Worm (Caenorhabditis elegans): ENCODE data around the gene abu-2.

Gene abu-2

DNA sequence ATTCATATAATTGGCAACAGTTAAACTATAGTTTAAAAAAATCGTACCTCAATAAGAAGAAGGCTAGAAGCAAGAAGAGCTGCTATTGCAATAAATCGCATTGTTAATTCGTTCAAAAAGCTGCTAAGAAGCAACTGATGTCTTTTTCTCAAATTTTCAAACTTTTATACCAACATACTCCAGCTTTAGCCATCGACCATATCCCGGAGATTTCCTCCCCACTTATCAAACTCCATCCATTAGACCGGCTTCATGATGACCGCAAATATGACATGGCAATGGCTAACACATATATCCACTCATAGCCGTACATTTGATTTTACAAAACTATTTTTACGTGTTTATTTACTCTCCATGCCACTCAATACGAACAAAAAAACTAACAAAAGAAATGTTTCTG, at the start of gene abu-2:
Gene abu-2 (minus strand): TSS at position 101 of the 400 bp plus-strand sequence.
- TF ChIP-seq lin-39 (tag; optimal IDR thresholded peaks at IDR 0.05) (no peak), ceh-28 (tag; optimal IDR thresholded peaks at IDR 0.05) (no peak), nhr-11 (tag; optimal IDR thresholded peaks at IDR 0.05) (no peak), elt-3 (tag; optimal IDR thresholded peaks at IDR 0.05) (no peak), zag-1 (tag; optimal IDR thresholded peaks at IDR 0.05) (no peak), fos-1 (tag; optimal IDR thresholded peaks at IDR 0.05) (no peak), ceh-9 (tag; optimal IDR thresholded peaks at IDR 0.05) (no peak), nhr-23 (tag; optimal IDR thresholded peaks at IDR 0.05) (no peak), ztf-4 (tag; optimal IDR thresholded peaks at IDR 0.05) (no peak), ZK546.5 (tag; optimal IDR thresholded peaks at IDR 0.05) (no peak), tbx-2 (tag; optimal IDR thresholded peaks at IDR 0.05) (no peak), nhr-43 (tag; optimal IDR thresholded peaks at IDR 0.05; ENCODE audit: poor library complexity, severe bottlenecking) (no peak), nhr-77 (tag; optimal IDR thresholded peaks at IDR 0.05) (no peak), jun-1 (tag; optimal IDR thresholded peaks at IDR 0.05) (no peak), mdl-1 (tag; optimal IDR thresholded peaks at IDR 0.05) (no peak)

DNA sequence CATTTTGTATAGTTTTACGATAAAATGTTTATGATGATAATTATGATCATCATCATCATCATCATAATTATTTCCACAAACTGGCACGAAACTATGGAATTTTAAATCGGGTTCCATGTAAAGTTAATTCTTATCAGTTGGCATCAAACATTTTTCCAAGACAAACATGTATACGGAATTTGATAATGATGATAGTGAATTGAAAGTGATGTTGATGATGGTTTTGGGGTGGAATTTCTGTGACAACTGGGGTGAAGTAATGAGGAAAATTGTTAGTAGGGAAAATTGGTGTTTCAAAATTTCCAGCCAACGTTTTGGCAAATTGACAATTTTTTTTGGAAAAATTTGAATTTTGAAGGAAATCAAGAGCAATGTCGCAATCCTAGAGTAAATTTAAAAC, 49.3 kb upstream of the abu-2 start:
- TF ChIP-seq nhr-11 (tag; optimal IDR thresholded peaks at IDR 0.05) (no peak), ceh-16 (tag; optimal IDR thresholded peaks at IDR 0.05) (no peak), R02D3.7 (tag; optimal IDR thresholded peaks at IDR 0.05) (no peak), eor-1 (tag; optimal IDR thresholded peaks at IDR 0.05) (no peak), ztf-4 (tag; optimal IDR thresholded peaks at IDR 0.05) (no peak), fkh-10 (GFP tag; optimal IDR thresholded peaks at IDR 0.05) (no peak), elt-1 (tag; optimal IDR thresholded peaks at IDR 0.05) (no peak), elt-2 (tag; optimal IDR thresholded peaks at IDR 0.05) (no peak), zag-1 (tag; optimal IDR thresholded peaks at IDR 0.05) (no peak), lin-39 (tag; optimal IDR thresholded peaks at IDR 0.05) (no peak), skn-1 (tag; optimal IDR thresholded peaks at IDR 0.05) (no peak), daf-12 (tag; optimal IDR thresholded peaks at IDR 0.05) (no peak), nhr-76 (tag; optimal IDR thresholded peaks at IDR 0.05) (no peak), ceh-9 (tag; optimal IDR thresholded peaks at IDR 0.05) (no peak), lsy-12 (tag; optimal IDR thresholded peaks at IDR 0.05) (no peak), ama-1 (optimal IDR thresholded peaks at IDR 0.05) (no peak), unc-39 (tag; optimal IDR thresholded peaks at IDR 0.05) (no peak), egl-5 (tag; optimal IDR thresholded peaks at IDR 0.05) (no peak), egl-27 (tag; optimal IDR thresholded peaks at IDR 0.05) (no peak), nhr-12 (tag; optimal IDR thresholded peaks at IDR 0.05) (no peak)

DNA sequence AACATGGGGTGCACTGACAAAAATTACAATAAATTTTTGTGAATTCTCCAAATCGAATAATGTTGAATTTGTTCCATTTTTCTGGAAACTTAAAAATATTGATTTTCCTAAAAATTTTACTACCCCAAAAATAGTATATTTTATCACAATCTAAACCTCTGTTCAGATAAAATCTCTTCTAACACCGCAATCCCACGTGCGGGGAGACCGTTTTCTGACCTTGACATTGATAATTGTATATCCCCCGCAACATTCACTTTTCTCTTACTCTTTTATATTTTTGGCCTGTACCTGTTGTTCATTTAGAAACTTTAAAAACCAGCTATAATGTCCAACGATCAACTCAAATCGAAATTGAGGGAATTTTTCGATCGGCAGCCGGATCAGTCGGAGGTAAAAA, 48.3 kb upstream of the abu-2 start, which contains the start of gene D1005.2:
Gene D1005.2 (plus strand): TSS at position 230 of the 400 bp plus-strand sequence.
- no peak for TF ChIP-seq ZK546.5 (tag; optimal IDR thresholded peaks at IDR 0.05)
- TF ChIP-seq lin-15B (tag; optimal IDR thresholded peaks at IDR 0.05): no peak
- no peak for TF ChIP-seq mml-1 (tag; optimal IDR thresholded peaks at IDR 0.05)
- no peak for TF ChIP-seq unc-39 (tag; optimal IDR thresholded peaks at IDR 0.05)
- no peak for TF ChIP-seq daf-12 (tag; optimal IDR thresholded peaks at IDR 0.05)
- peak; percentile 63 for TF ChIP-seq nhr-23 (tag; optimal IDR thresholded peaks at IDR 0.05)
- no peak for TF ChIP-seq egl-27 (tag; optimal IDR thresholded peaks at IDR 0.05)
- no peak for TF ChIP-seq lin-39 (tag; optimal IDR thresholded peaks at IDR 0.05)
- TF ChIP-seq nhr-25 (tag; optimal IDR thresholded peaks at IDR 0.05): peak; percentile 41

DNA sequence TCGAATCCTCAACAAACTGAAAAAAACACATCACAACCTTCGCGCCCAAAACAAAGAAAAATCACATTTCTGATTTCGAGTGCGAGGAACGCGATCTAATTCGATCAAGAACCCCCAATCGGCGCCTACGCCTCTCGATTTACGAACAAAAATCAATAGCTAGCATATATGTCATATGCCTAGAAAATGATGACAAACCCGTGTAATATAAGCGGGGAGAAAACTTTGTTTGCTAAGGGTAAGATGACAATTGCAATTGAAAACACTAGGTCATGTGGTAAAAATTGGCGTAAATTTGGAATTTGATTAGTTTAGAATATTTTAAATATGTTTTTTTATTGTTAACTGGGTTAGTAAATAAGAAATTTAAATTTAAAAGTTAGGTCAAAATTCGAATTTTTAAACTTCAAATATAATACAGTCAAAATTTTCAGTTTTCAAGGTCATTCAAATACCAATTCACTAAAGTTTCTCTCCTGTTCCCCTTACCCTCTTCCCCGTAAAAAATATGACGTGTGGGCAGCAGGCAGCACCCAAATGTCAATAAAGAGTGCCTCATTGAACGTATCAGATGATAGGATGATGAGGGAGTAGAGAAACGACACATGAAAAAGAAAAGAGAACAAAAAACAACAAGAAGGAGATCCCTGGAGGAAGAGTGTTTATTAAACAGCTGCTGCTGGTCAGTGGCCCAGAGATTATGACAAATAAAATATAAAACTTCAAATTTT, 46.1 kb upstream of the abu-2 start:
- no peak for TF ChIP-seq nhr-11 (tag; optimal IDR thresholded peaks at IDR 0.05)
- TF ChIP-seq pha-4 (tag; optimal IDR thresholded peaks at IDR 0.05): peak; percentile 99
- TF ChIP-seq egl-27 (tag; optimal IDR thresholded peaks at IDR 0.05): peak; percentile 42
- TF ChIP-seq ceh-82 (tag; optimal IDR thresholded peaks at IDR 0.05): no peak
- TF ChIP-seq nhr-23 (tag; optimal IDR thresholded peaks at IDR 0.05): peak; percentile 21
- TF ChIP-seq zag-1 (tag; optimal IDR thresholded peaks at IDR 0.05): no peak
- no peak for TF ChIP-seq lin-15B (tag; optimal IDR thresholded peaks at IDR 0.05)
- TF ChIP-seq nhr-25 (tag; optimal IDR thresholded peaks at IDR 0.05): peak; percentile 57
- peak; percentile 86 for TF ChIP-seq egl-5 (tag; optimal IDR thresholded peaks at IDR 0.05)
- TF ChIP-seq pqm-1 (tag; optimal IDR thresholded peaks at IDR 0.05): peak; percentile 57
- TF ChIP-seq elt-3 (tag; optimal IDR thresholded peaks at IDR 0.05): no peak
- TF ChIP-seq nhr-12 (tag; optimal IDR thresholded peaks at IDR 0.05): no peak
- TF ChIP-seq nhr-28 (tag; optimal IDR thresholded peaks at IDR 0.05): no peak
- peak; percentile 9 for TF ChIP-seq ceh-28 (tag; optimal IDR thresholded peaks at IDR 0.05)
- TF ChIP-seq ZK546.5 (tag; optimal IDR thresholded peaks at IDR 0.05): no peak
- peak; percentile 17 for TF ChIP-seq nhr-43 (tag; optimal IDR thresholded peaks at IDR 0.05; ENCODE audit: poor library complexity, severe bottlenecking)
- peak; percentile 39 for TF ChIP-seq nfya-1 (tag; optimal IDR thresholded peaks at IDR 0.05; ENCODE audit: insufficient read depth)
- peak; percentile 91 for TF ChIP-seq skn-1 (tag; optimal IDR thresholded peaks at IDR 0.05)
- peak; percentile 45 for TF ChIP-seq elt-2 (tag; optimal IDR thresholded peaks at IDR 0.05)
